Fruit fly (Drosophila melanogaster) whole organism, adult: ENCODE measurements around the gene CG11756.

Experiments used
- CG11617 ChIP-seq: fragments of 200-800 bp; sonication (Bioruptor generic); optimal IDR thresholded peaks from 2 replicates; lab custom pipeline; 2017; ENCODE audit warnings: mild to moderate bottlenecking, missing biosample characterization, missing genetic modification reagents, missing genetic modification characterization
- CG12768 ChIP-seq: fragments of 200-800 bp; sonication (Bioruptor generic); optimal IDR thresholded peaks from 2 replicates; lab custom pipeline; 2017; ENCODE audit warnings: missing biosample characterization, missing genetic modification characterization, mild to moderate bottlenecking, moderate library complexity, missing genetic modification reagents
- CG14711 ChIP-seq: fragments of 200-800 bp; sonication (Bioruptor generic); optimal IDR thresholded peaks from 2 replicates; lab custom pipeline; 2018; ENCODE audit warnings: missing biosample characterization, mild to moderate bottlenecking, missing genetic modification characterization, moderate library complexity
- CG1620 ChIP-seq: fragments of 200-800 bp; sonication (Bioruptor generic); optimal IDR thresholded peaks from 2 replicates; lab custom pipeline; 2016; ENCODE audit warnings: missing biosample characterization, missing genetic modification characterization
- CG33017 ChIP-seq: fragments of 200-800 bp; sonication (Bioruptor generic); optimal IDR thresholded peaks from 2 replicates; lab custom pipeline; 2018; ENCODE audit warnings: missing biosample characterization, mild to moderate bottlenecking, missing genetic modification characterization, moderate library complexity
- CG5204 ChIP-seq: fragments of 200-800 bp; sonication (Bioruptor generic); optimal IDR thresholded peaks from 2 replicates; lab custom pipeline; 2016; ENCODE audit warnings: missing biosample characterization, missing genetic modification characterization
- CG7045 ChIP-seq: fragments of 200-800 bp; sonication (Bioruptor generic); optimal IDR thresholded peaks from 2 replicates; lab custom pipeline; 2017; ENCODE audit warnings: missing biosample characterization, mild to moderate bottlenecking, missing genetic modification characterization
- CG7101 ChIP-seq: fragments of 200-800 bp; sonication (Bioruptor generic); optimal IDR thresholded peaks from 2 replicates; lab custom pipeline; 2018; ENCODE audit warnings: missing biosample characterization, mild to moderate bottlenecking, missing genetic modification characterization, moderate library complexity
- Clk ChIP-seq: fragments of 200-800 bp; sonication (Bioruptor generic); optimal IDR thresholded peaks from 2 replicates; lab custom pipeline; 2017; ENCODE audit warnings: missing biosample characterization, missing genetic modification characterization
- Crg-1 ChIP-seq: fragments of 200-800 bp; sonication (Bioruptor generic); optimal IDR thresholded peaks from 2 replicates; lab custom pipeline; 2016; ENCODE audit warnings: missing biosample characterization, missing genetic modification characterization
- Hr96 ChIP-seq: fragments of 200-800 bp; sonication (Bioruptor generic); optimal IDR thresholded peaks from 2 replicates; lab custom pipeline; 2016; ENCODE audit warnings: missing biosample characterization, missing genetic modification characterization
- Mnt ChIP-seq: fragments of 200-800 bp; sonication (Bioruptor generic); optimal IDR thresholded peaks from 2 replicates; lab custom pipeline; 2016; ENCODE audit warnings: missing biosample characterization, mild to moderate bottlenecking, missing genetic modification characterization
- bab1 ChIP-seq: fragments of 200-800 bp; sonication (Bioruptor generic); optimal IDR thresholded peaks from 3 replicates; lab custom pipeline; 2019; ENCODE audit warnings: missing biosample characterization, mild to moderate bottlenecking, missing genetic modification characterization, moderate library complexity
- cic ChIP-seq: fragments of 200-800 bp; sonication (Bioruptor generic); optimal IDR thresholded peaks from 2 replicates; lab custom pipeline; 2017; ENCODE audit warnings: missing biosample characterization, mild to moderate bottlenecking, missing genetic modification characterization, moderate library complexity
- cnc ChIP-seq, 2 experiments: fragments of >200 bp; optimal IDR thresholded peaks; 2 replicates each; lab custom pipeline; 2017
- kay ChIP-seq: fragments of 200-800 bp; sonication (Bioruptor generic); peaks from one replicate; lab custom pipeline; 2016; ENCODE audit warnings: missing biosample characterization, missing genetic modification characterization, borderline replicate concordance
- ovo ChIP-seq: fragments of 200-800 bp; sonication (Bioruptor generic); optimal IDR thresholded peaks from 2 replicates; lab custom pipeline; 2016; ENCODE audit warnings: missing biosample characterization, missing genetic modification characterization
- pad ChIP-seq: fragments of 200-800 bp; sonication (Bioruptor generic); optimal IDR thresholded peaks from 3 replicates; lab custom pipeline; 2017; ENCODE audit warnings: missing biosample characterization, missing genetic modification characterization, mild to moderate bottlenecking, moderate library complexity, missing genetic modification reagents
- tj ChIP-seq: fragments of 200-800 bp; sonication (Bioruptor generic); optimal IDR thresholded peaks from 3 replicates; lab custom pipeline; 2017; ENCODE audit warnings: missing biosample characterization, mild to moderate bottlenecking, missing genetic modification characterization, moderate library complexity
- toe ChIP-seq: fragments of 200-800 bp; sonication (Bioruptor generic); optimal IDR thresholded peaks from 2 replicates; lab custom pipeline; 2016; ENCODE audit warnings: missing biosample characterization, missing genetic modification characterization

Gene CG11756

DNA sequence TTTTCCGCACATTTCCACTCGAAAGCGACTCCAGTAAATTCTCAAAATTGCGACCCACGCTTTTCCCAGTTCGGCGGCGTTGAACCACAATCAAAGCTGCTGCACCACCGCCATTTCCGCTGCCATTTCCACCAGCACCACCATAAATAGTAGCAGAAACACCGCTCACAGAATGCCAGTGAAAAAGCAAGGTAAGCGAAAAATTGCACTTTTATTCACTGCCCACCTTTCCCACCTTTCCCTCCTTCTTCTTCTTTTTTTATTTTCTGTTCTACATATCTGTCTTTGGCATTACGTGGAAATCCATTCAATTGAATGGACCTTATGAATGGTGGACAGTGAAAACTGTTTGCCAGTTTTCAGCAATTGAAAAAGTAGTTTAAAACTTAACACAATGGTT is 26.4 kb downstream of the CG11756 start:
- TF ChIP-seq Clk (GFP tag; lab: Kevin White, UChicago): no peak
- TF ChIP-seq tj: peak; percentile 95
- TF ChIP-seq Hr96 (GFP tag; lab: Kevin White, UChicago): no peak

DNA sequence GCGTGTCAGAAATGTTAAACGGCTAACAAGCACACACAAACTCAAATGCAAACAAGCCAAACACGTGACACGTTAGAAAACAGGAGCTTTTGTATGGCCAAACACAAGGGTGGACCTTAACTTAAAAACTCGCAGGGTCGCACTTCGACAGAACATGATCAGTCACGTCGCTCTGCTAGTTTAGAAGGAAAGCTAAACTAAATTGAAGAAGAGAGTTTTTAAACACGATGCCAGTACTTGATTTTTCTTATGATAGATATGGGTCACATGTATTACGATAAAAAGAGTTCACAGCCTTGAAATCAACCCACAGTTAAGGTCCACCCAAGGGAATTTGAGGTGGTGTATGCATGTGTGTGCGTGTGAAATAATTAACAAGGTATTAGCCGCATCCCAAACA is 30.5 kb downstream of the CG11756 start:
- TF ChIP-seq cnc (optimal IDR thresholded peaks at IDR 0.05; lab: Kevin White, UChicago) (no peak), ovo (GFP tag; lab: Kevin White, UChicago) (no peak), Crg-1 (GFP tag; lab: Kevin White, UChicago) (no peak), toe (GFP tag; lab: Kevin White, UChicago) (no peak), Mnt (no peak), CG7101 (peak; percentile 72), CG33017 (peak; percentile 41), pad (no peak), bab1 (GFP tag; lab: Kevin White, UChicago) (no peak), Clk (GFP tag; lab: Kevin White, UChicago) (no peak), CG7045 (GFP tag; lab: Kevin White, UChicago) (peak; percentile 11), CG5204 (GFP tag; lab: Kevin White, UChicago) (peak; percentile 15), tj (no peak), CG14711 (no peak), cic (GFP tag; lab: Kevin White, UChicago) (no peak), kay (GFP tag; lab: Kevin White, UChicago) (no peak), CG12768 (no peak), CG1620 (GFP tag; lab: Kevin White, UChicago) (no peak), Hr96 (GFP tag; lab: Kevin White, UChicago) (peak; percentile 9), CG11617 (no peak)

DNA sequence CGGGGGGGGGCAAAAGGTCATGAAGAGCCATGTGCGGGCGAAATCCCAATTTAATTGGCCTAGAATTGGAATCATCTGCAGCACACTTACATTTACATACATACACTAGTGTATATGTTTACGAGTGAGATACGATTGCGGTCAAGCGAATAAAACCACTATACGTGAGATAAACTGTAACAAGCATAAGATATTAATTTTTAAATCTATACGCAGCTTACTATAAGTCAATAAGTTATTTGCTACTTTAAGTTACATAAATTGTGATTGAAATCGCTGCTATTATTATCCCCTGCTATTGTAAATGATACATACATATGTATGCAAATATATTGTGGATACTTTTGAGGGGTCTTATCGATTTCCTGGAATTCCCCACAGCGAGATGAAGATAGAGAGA is 31.2 kb downstream of the CG11756 start:
- peak; percentile 12 for TF ChIP-seq bab1 (GFP tag; lab: Kevin White, UChicago)
- no peak for TF ChIP-seq CG11617
- no peak for TF ChIP-seq Crg-1 (GFP tag; lab: Kevin White, UChicago)
- TF ChIP-seq Clk (GFP tag; lab: Kevin White, UChicago): no peak
- no peak for TF ChIP-seq CG7045 (GFP tag; lab: Kevin White, UChicago)
- TF ChIP-seq CG14711: peak; percentile 60
- no peak for TF ChIP-seq Hr96 (GFP tag; lab: Kevin White, UChicago)
- peak; percentile 39 for TF ChIP-seq CG1620 (GFP tag; lab: Kevin White, UChicago)
- no peak for TF ChIP-seq Mnt
- no peak for TF ChIP-seq CG12768
- TF ChIP-seq cic (GFP tag; lab: Kevin White, UChicago): no peak
- no peak for TF ChIP-seq cnc (optimal IDR thresholded peaks at IDR 0.05; lab: Kevin White, UChicago)
- peak; percentile 28 for TF ChIP-seq CG33017
- no peak for TF ChIP-seq CG5204 (GFP tag; lab: Kevin White, UChicago)
- peak; percentile 72 for TF ChIP-seq CG7101
- TF ChIP-seq kay (GFP tag; lab: Kevin White, UChicago): no peak
- no peak for TF ChIP-seq tj
- no peak for TF ChIP-seq ovo (GFP tag; lab: Kevin White, UChicago)
- TF ChIP-seq toe (GFP tag; lab: Kevin White, UChicago): no peak
- peak; percentile 28 for TF ChIP-seq pad

DNA sequence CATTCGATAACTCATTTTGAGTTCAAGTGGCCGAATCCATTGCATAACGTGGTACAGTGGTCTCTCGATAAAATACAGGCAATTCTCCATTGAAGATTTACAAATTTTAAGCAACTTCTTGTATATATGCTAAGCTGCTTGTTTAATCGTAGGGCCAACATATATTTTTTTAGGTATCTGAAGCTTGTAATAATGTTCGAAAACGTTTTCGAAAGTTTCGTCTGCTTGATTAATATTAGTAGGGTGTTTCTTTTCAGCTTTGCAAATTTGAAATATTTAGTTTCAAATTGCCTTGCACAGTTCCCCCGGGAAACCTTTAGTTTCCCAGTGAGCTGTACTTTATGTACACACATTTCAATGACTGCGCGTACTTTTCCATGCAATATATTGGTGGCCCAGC is 31.8 kb downstream of the CG11756 start:
- TF ChIP-seq CG33017 (no peak), CG7101 (peak; percentile 10)

DNA sequence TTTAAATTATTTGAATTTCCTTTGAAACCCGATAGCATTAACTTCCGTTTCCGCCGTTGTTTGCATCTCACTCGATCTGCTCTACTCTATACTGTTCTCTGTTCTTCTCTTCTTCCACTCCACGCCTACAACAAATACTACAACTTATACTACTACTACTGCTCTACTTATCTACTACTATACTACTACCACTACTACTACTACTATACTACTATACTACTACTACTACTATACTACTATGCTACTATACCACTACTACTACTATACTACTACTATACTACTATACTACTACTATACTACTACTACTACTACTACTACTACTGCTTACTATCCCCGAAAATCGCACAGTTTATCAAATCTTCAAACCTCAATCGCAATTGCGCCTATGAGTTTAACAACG is 34.7 kb downstream of the CG11756 start:
- no peak for TF ChIP-seq Clk (GFP tag; lab: Kevin White, UChicago)
- TF ChIP-seq CG11617: no peak
- no peak for TF ChIP-seq CG1620 (GFP tag; lab: Kevin White, UChicago)
- no peak for TF ChIP-seq CG7045 (GFP tag; lab: Kevin White, UChicago)
- no peak for TF ChIP-seq tj
- no peak for TF ChIP-seq Hr96 (GFP tag; lab: Kevin White, UChicago)
- no peak for TF ChIP-seq toe (GFP tag; lab: Kevin White, UChicago)
- TF ChIP-seq cnc (optimal IDR thresholded peaks at IDR 0.05; lab: Kevin White, UChicago): no peak
- no peak for TF ChIP-seq ovo (GFP tag; lab: Kevin White, UChicago)
- no peak for TF ChIP-seq pad
- TF ChIP-seq CG12768: no peak
- TF ChIP-seq CG5204 (GFP tag; lab: Kevin White, UChicago): no peak
- TF ChIP-seq CG14711: no peak
- TF ChIP-seq CG7101: no peak
- no peak for TF ChIP-seq CG33017
- no peak for TF ChIP-seq kay (GFP tag; lab: Kevin White, UChicago)
- no peak for TF ChIP-seq Crg-1 (GFP tag; lab: Kevin White, UChicago)
- TF ChIP-seq cic (GFP tag; lab: Kevin White, UChicago): no peak
- TF ChIP-seq bab1 (GFP tag; lab: Kevin White, UChicago): no peak
- no peak for TF ChIP-seq Mnt

DNA sequence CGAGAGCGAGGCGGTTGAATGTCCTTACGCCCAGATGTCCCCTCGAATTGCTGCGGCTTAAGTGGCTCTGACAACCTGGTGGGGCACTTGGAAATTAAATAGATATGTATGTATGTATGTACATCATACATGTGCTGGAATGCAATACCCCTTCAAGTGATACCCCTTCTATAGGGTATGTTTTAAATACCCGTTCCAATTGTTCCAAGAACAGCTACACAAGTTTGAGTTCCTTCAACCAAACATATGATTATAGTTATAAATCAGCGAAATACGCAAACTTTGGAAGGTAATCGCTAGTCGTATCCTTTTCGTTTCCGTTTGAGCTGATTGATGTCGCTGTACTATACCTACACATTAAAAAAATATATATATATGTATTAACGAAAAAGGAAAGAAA is 35.6 kb downstream of the CG11756 start:
- TF ChIP-seq Mnt (no peak), pad (no peak), CG12768 (no peak)

DNA sequence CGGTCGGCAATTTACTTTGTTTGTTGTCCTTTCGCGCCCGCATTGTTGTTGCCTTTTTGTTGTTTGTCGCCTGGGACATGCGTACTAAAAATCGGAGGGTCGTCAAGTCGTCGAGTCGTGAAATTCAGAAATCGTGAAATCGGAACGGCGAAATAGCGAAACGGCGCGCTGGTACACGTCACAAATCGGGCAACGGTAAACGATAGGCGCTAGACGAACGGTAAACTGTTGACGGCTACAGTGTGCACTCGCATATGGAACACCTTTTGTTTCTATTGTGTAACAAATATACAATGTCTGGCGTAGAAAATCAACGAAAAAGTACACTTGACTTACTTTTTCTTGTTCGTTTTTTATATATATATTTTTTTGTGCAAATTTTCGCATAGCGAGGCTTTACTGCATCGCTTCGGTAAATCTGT is 36.1 kb downstream of the CG11756 start:
- TF ChIP-seq tj (no peak), CG11617 (peak; percentile 42), cic (GFP tag; lab: Kevin White, UChicago) (no peak), CG33017 (peak; percentile 17), kay (GFP tag; lab: Kevin White, UChicago) (no peak), Crg-1 (GFP tag; lab: Kevin White, UChicago) (no peak), Hr96 (GFP tag; lab: Kevin White, UChicago) (no peak), CG12768 (peak; percentile 4), CG1620 (GFP tag; lab: Kevin White, UChicago) (no peak), CG7045 (GFP tag; lab: Kevin White, UChicago) (peak; percentile 42), cnc (optimal IDR thresholded peaks at IDR 0.05; lab: Kevin White, UChicago) (no peak), toe (GFP tag; lab: Kevin White, UChicago) (peak; percentile 27), Mnt (no peak), CG7101 (peak; percentile 46), CG14711 (no peak), Clk (GFP tag; lab: Kevin White, UChicago) (no peak), bab1 (GFP tag; lab: Kevin White, UChicago) (no peak), pad (no peak), CG5204 (GFP tag; lab: Kevin White, UChicago) (peak; percentile 44), ovo (GFP tag; lab: Kevin White, UChicago) (no peak)
